Worm (Caenorhabditis elegans): ENCODE data around the gene C04H5.1.

- TF ChIP-seq ZK546.5 (tag; optimal IDR thresholded peaks at IDR 0.05) (no peak), aha-1 (tag) (peak; percentile 68), egl-43 (GFP tag; IDR thresholded peaks at IDR 0.05) (no peak), pha-4 (GFP tag; IDR thresholded peaks at IDR 0.05) (no peak), pha-4 (tag; optimal IDR thresholded peaks at IDR 0.05) (no peak), zag-1 (tag; optimal IDR thresholded peaks at IDR 0.05) (no peak), ces-1 (GFP tag; optimal IDR thresholded peaks at IDR 0.05) (no peak), lin-1 (GFP tag; IDR thresholded peaks at IDR 0.05) (no peak), R02D3.7 (tag; optimal IDR thresholded peaks at IDR 0.05) (no peak), hlh-30 (tag; optimal IDR thresholded peaks at IDR 0.05; ENCODE audit: insufficient read depth) (no peak), dmd-6 (GFP tag; IDR thresholded peaks at IDR 0.05) (no peak), nhr-28 (tag; optimal IDR thresholded peaks at IDR 0.05) (no peak), mxl-3 (GFP tag; optimal IDR thresholded peaks at IDR 0.05) (no peak)
These were observed 33.7 kb downstream of the C04H5.1 start for ce11 chrII:14567811-14568210.

Measured in whole organism, L4 larva.